Worm (Caenorhabditis elegans) whole organism, late embryonic: ENCODE measurements around the gene slc-25A26.

Source experiments
- che-1 ChIP-seq: sonication (generic microtip); optimal IDR thresholded peaks from 2 replicates; lab custom pipeline; 2016; ENCODE audit warnings: mild to moderate bottlenecking, missing genetic modification characterization, missing compliant biosample characterization
- pha-4 ChIP-seq: fragments of 150-350 bp; optimal IDR thresholded peaks from 2 replicates; lab custom pipeline; 2018; ENCODE audit warnings: missing biosample characterization, missing genetic modification reagents, missing genetic modification characterization
- rnt-1 ChIP-seq: sonication (generic microtip); optimal IDR thresholded peaks from 2 replicates; lab custom pipeline; 2016; ENCODE audit warnings: missing genetic modification characterization, missing compliant biosample characterization

DNA sequence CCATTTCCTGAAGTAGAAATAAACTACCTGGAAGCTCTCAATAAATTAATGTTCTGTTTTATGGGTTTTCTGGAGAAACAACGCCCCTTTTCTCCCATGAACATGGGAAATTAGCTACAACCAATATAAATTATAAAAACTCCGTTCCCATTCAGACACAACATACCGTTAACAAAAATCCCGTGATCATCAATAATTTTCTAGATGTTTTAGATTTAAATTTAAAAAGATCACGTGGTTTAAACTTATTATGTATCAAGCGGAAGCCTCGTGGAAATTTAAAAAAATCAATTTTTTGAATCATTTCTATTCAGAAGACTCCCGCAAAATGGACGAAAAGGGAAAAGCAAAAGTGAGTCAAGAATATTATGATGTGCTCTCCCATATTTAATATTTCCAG, 35.6 kb downstream of the slc-25A26 start, which contains the start of gene C53B4.2:
- TF ChIP-seq pha-4 (tag; lab: Kevin White, UChicago) (no peak), che-1 (tag; lab: Kevin White, UChicago) (no peak), rnt-1 (no peak)
